Fruit fly (Drosophila melanogaster): ENCODE measurements around the gene RYa-R.

RYa-R gene

DNA sequence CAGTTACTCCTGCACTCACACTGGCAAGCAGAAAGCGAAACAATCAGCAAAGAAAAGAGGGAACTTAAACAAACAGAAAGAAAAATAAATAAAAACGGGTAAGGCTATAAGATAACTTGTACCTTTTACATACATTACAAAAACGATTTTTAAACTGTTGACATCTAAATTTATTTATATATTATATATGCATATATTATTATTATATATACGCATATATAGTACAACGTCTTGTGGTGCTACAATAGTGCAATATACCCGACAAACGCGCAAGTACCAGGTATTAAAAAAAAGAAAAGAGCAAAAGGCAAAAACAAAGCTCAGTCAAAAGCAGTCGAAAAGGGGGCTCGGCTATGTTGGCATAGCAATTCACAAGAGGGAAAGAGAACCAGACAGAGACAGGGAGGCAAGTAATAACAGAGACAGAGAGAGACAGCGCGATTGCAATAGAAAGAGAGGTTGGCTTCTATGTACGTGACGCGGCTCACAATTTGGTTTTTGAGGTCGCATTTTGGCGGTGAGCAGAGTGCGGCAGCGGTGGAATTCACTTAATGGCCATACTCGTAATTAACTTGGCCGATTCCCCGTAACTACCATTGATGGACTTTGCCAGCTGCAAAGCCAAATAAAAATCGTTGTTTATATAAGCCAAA is 42.6 kb upstream of the RYa-R start (continued):
- peak; percentile 61 for TF ChIP-seq CG4424 (GFP tag; optimal IDR thresholded peaks at IDR 0.05)
- TF ChIP-seq CG8478 (optimal IDR thresholded peaks at IDR 0.05), result peak; percentile 69
- TF ChIP-seq CG12155 (GFP tag; optimal IDR thresholded peaks at IDR 0.05), result peak; percentile 49
- peak in 1 of 2 experiments; percentile 90 for TF ChIP-seq Hr51 (GFP tag; optimal IDR thresholded peaks at IDR 0.05)
- peak; percentile 20; the same call in 1 of the 2 replicates for TF ChIP-seq MBD-R2 (GFP tag; IDR thresholded peaks at IDR 0.05)
- no peak for TF ChIP-seq CG3726 (GFP tag; IDR thresholded peaks at IDR 0.05)
- peak; percentile 89 for TF ChIP-seq CG18599 (GFP tag; optimal IDR thresholded peaks at IDR 0.05)
- TF ChIP-seq CG11560 (tag; IDR thresholded peaks at IDR 0.05), result peak; percentile 48; the same call in 1 of the 3 replicates
- no peak for TF ChIP-seq gfzf (GFP tag; optimal IDR thresholded peaks at IDR 0.05)
- TF ChIP-seq CG4820 (GFP tag; optimal IDR thresholded peaks at IDR 0.05), result peak; percentile 38
- peak; percentile 75 for TF ChIP-seq Fer3 (tag; optimal IDR thresholded peaks at IDR 0.05)
- peak; percentile 68 for TF ChIP-seq grau (tag; optimal IDR thresholded peaks at IDR 0.05)
- 0 out of 2 replicates have a peak, but pooled peaks have one; percentile 49 for TF ChIP-seq bowl (GFP tag; IDR thresholded peaks at IDR 0.05)
- TF ChIP-seq CG14441 (GFP tag; IDR thresholded peaks at IDR 0.05), result peak; percentile 84
- peak; percentile 44 for TF ChIP-seq CG3281 (GFP tag; optimal IDR thresholded peaks at IDR 0.05)
- TF ChIP-seq CG8281 (tag; optimal IDR thresholded peaks at IDR 0.05), result peak; percentile 4
- TF ChIP-seq CG4360 (GFP tag; IDR thresholded peaks at IDR 0.05), result peak; percentile 67
- TF ChIP-seq Vsx1 (GFP tag; optimal IDR thresholded peaks at IDR 0.05), result peak; percentile 67
- TF ChIP-seq pnt (GFP tag; optimal IDR thresholded peaks at IDR 0.05), result no peak
- peak; percentile 51 for TF ChIP-seq scrt (GFP tag; optimal IDR thresholded peaks at IDR 0.05)
- TF ChIP-seq H2.0 (GFP tag; IDR thresholded peaks at IDR 0.05), result peak; percentile 81
- TF ChIP-seq HmgD (GFP tag; optimal IDR thresholded peaks at IDR 0.05), result no peak
- no peak for TF ChIP-seq shn (GFP tag; optimal IDR thresholded peaks at IDR 0.05)
- TF ChIP-seq zfh1 (GFP tag; IDR thresholded peaks at IDR 0.05), result peak; percentile 74; the same call in 2 of the 3 replicates
- peak; percentile 88 for TF ChIP-seq dmrt99B (tag; optimal IDR thresholded peaks at IDR 0.05)
- peak; percentile 60 for TF ChIP-seq Usf (GFP tag; optimal IDR thresholded peaks at IDR 0.05)
- peak; percentile 65 for TF ChIP-seq CG7556 (GFP tag; optimal IDR thresholded peaks at IDR 0.05)
- peak; percentile 51 for TF ChIP-seq Nf-YB (GFP tag; optimal IDR thresholded peaks at IDR 0.05)
- no peak for TF ChIP-seq bab2 (GFP tag; optimal IDR thresholded peaks at IDR 0.05)
- peak; percentile 38 for TF ChIP-seq BtbVII (GFP tag; optimal IDR thresholded peaks at IDR 0.05)
- peak; percentile 81 for TF ChIP-seq dysf (GFP tag; IDR thresholded peaks at IDR 0.05)
- peak; percentile 31 for TF ChIP-seq ftz-f1 (GFP tag; optimal IDR thresholded peaks at IDR 0.05)
- TF ChIP-seq CG4328 (GFP tag; optimal IDR thresholded peaks at IDR 0.05), result no peak
- peak; percentile 68 for TF ChIP-seq CG6272 (GFP tag; IDR thresholded peaks at IDR 0.05)
- peak; percentile 71; the same call in 2 of the 3 replicates for TF ChIP-seq Mrtf (GFP tag; IDR thresholded peaks at IDR 0.05)
- TF ChIP-seq wdn (GFP tag; IDR thresholded peaks at IDR 0.05), result peak; percentile 69
- TF ChIP-seq Gug (GFP tag; IDR thresholded peaks at IDR 0.05), result peak; percentile 77
- no peak for TF ChIP-seq dimm (GFP tag; IDR thresholded peaks at IDR 0.05)
- TF ChIP-seq CG11696 (GFP tag; IDR thresholded peaks at IDR 0.05), result peak; percentile 76
- TF ChIP-seq CG18619 (GFP tag; optimal IDR thresholded peaks at IDR 0.05), result peak; percentile 51
- TF ChIP-seq trem (tag; optimal IDR thresholded peaks at IDR 0.05), result peak; percentile 59
- peak; percentile 6 for TF ChIP-seq org-1 (GFP tag; optimal IDR thresholded peaks at IDR 0.05)
- TF ChIP-seq oc (tag; optimal IDR thresholded peaks at IDR 0.05), result peak; percentile 91
- TF ChIP-seq phol (tag; optimal IDR thresholded peaks at IDR 0.05), result peak; percentile 73
- TF ChIP-seq NfI (GFP tag; optimal IDR thresholded peaks at IDR 0.05), result peak; percentile 66
- peak; percentile 92 for TF ChIP-seq sd (tag; optimal IDR thresholded peaks at IDR 0.05)
- no peak for TF ChIP-seq stwl (tag; optimal IDR thresholded peaks at IDR 0.05)
- TF ChIP-seq vvl (GFP tag; IDR thresholded peaks at IDR 0.05), result peak; percentile 94
- TF ChIP-seq D19B (GFP tag; optimal IDR thresholded peaks at IDR 0.05), result peak; percentile 90
- peak; percentile 16 for TF ChIP-seq CG8359 (GFP tag; optimal IDR thresholded peaks at IDR 0.05; ENCODE audit: borderline replicate concordance)

Data from whole organism, embryonic.